Worm (Caenorhabditis elegans) whole organism, mixed stage, embryonic: ENCODE data around the gene let-418.

Experiments used
- M03D4.4 ChIP-seq: sonication (generic microtip); optimal IDR thresholded peaks from 2 replicates; lab custom pipeline; 2017; ENCODE audit warnings: mild to moderate bottlenecking, missing genetic modification characterization, missing compliant biosample characterization
- bed-3 ChIP-seq: fragments of 200-800 bp; sonication (Bioruptor generic); optimal IDR thresholded peaks from 3 replicates; lab custom pipeline; 2018; ENCODE audit warnings: mild to moderate bottlenecking, missing genetic modification characterization, moderate library complexity, missing compliant biosample characterization
- blmp-1 ChIP-seq: fragments of 150-350 bp; optimal IDR thresholded peaks from 2 replicates; lab custom pipeline; 2014; ENCODE audit warnings: missing biosample characterization, missing genetic modification characterization
- ceh-43 ChIP-seq: fragments of 200-800 bp; sonication (Bioruptor generic); optimal IDR thresholded peaks from 2 replicates; lab custom pipeline; 2018; ENCODE audit warnings: mild to moderate bottlenecking, missing genetic modification characterization, moderate library complexity, missing compliant biosample characterization
- ceh-83 ChIP-seq: fragments of 200-800 bp; sonication (Bioruptor generic); optimal IDR thresholded peaks from 2 replicates; lab custom pipeline; 2018; ENCODE audit warnings: mild to moderate bottlenecking, missing genetic modification characterization, missing compliant biosample characterization
- cnd-1 ChIP-seq: fragments of 200-800 bp; sonication (Bioruptor generic); optimal IDR thresholded peaks from 2 replicates; lab custom pipeline; 2018; ENCODE audit warnings: mild to moderate bottlenecking, missing genetic modification characterization, missing compliant biosample characterization
- drap-1 ChIP-seq: fragments of 200-800 bp; sonication (Bioruptor generic); optimal IDR thresholded peaks from 3 replicates; lab custom pipeline; 2018; ENCODE audit warnings: mild to moderate bottlenecking, missing genetic modification characterization, missing compliant biosample characterization
- elt-1 ChIP-seq: sonication (generic microtip); optimal IDR thresholded peaks from 2 replicates; lab custom pipeline; 2017; ENCODE audit warnings: missing genetic modification characterization, mild to moderate bottlenecking, missing compliant biosample characterization, antibody characterized with exemption, moderate library complexity, borderline replicate concordance; ENCODE audit not compliant: insufficient read depth
- elt-3 ChIP-seq: fragments of 150-350 bp; optimal IDR thresholded peaks from 2 replicates; lab custom pipeline; 2014; ENCODE audit warnings: missing biosample characterization, missing genetic modification characterization
- flh-1 ChIP-seq: fragments of 200-800 bp; sonication (Bioruptor generic); optimal IDR thresholded peaks from 2 replicates; lab custom pipeline; 2018; ENCODE audit warnings: mild to moderate bottlenecking, missing genetic modification characterization, moderate library complexity, missing compliant biosample characterization
- ham-2 ChIP-seq: fragments of 200-800 bp; sonication (Bioruptor generic); optimal IDR thresholded peaks from 2 replicates; lab custom pipeline; 2018; ENCODE audit warnings: mild to moderate bottlenecking, missing genetic modification characterization, missing compliant biosample characterization
- hlh-1 ChIP-seq: fragments of 150-350 bp; optimal IDR thresholded peaks from 2 replicates; lab custom pipeline; 2014; ENCODE audit warnings: missing biosample characterization, missing genetic modification reagents, missing genetic modification characterization
- lin-32 ChIP-seq: fragments of 200-800 bp; sonication (Bioruptor generic); optimal IDR thresholded peaks from 2 replicates; lab custom pipeline; 2018; ENCODE audit warnings: mild to moderate bottlenecking, missing genetic modification characterization, missing compliant biosample characterization
- lsy-2 ChIP-seq: fragments of 150-350 bp; optimal IDR thresholded peaks from 2 replicates; lab custom pipeline; 2014; ENCODE audit warnings: missing biosample characterization, missing genetic modification characterization
- mab-5 ChIP-seq: fragments of 150-350 bp; optimal IDR thresholded peaks from 2 replicates; lab custom pipeline; 2014; ENCODE audit warnings: missing biosample characterization, missing genetic modification characterization
- mep-1 ChIP-seq: fragments of 150-350 bp; optimal IDR thresholded peaks from 2 replicates; lab custom pipeline; 2017; ENCODE audit warnings: missing biosample characterization, missing genetic modification reagents, missing genetic modification characterization, inconsistent platforms
- mls-2 ChIP-seq: sonication (generic microtip); optimal IDR thresholded peaks from 2 replicates; lab custom pipeline; 2016; ENCODE audit warnings: mild to moderate bottlenecking, missing genetic modification characterization, moderate library complexity, missing compliant biosample characterization
- nhr-12 ChIP-seq: fragments of 150-350 bp; optimal IDR thresholded peaks from 2 replicates; lab custom pipeline; 2014; ENCODE audit warnings: missing biosample characterization, missing genetic modification characterization
- nhr-2 ChIP-seq: fragments of 150-350 bp; optimal IDR thresholded peaks from 2 replicates; lab custom pipeline; 2014; ENCODE audit warnings: missing biosample characterization, missing genetic modification characterization
- nhr-237 ChIP-seq: fragments of 150-350 bp; optimal IDR thresholded peaks from 2 replicates; lab custom pipeline; 2014; ENCODE audit warnings: missing biosample characterization, missing genetic modification characterization
- nhr-76 ChIP-seq: sonication (generic microtip); optimal IDR thresholded peaks from 2 replicates; lab custom pipeline; 2017; ENCODE audit warnings: missing biosample characterization, missing genetic modification characterization
- sem-2 ChIP-seq: fragments of 200-800 bp; sonication (Bioruptor generic); optimal IDR thresholded peaks from 2 replicates; lab custom pipeline; 2018; ENCODE audit warnings: mild to moderate bottlenecking, missing genetic modification characterization, missing compliant biosample characterization
- snpc-4 ChIP-seq: fragments of 150-350 bp; optimal IDR thresholded peaks from 2 replicates; lab custom pipeline; 2014; ENCODE audit warnings: missing biosample characterization, missing genetic modification characterization
- sptf-1 ChIP-seq: sonication (generic microtip); optimal IDR thresholded peaks from 2 replicates; lab custom pipeline; 2017; ENCODE audit warnings: mild to moderate bottlenecking, missing genetic modification characterization, moderate library complexity, missing compliant biosample characterization
- tbx-8 ChIP-seq: fragments of 200-800 bp; sonication (Bioruptor generic); optimal IDR thresholded peaks from 2 replicates; lab custom pipeline; 2018; ENCODE audit warnings: mild to moderate bottlenecking, missing genetic modification characterization, moderate library complexity, missing compliant biosample characterization
- unc-62 ChIP-seq: fragments of 150-350 bp; optimal IDR thresholded peaks from 2 replicates; lab custom pipeline; 2014; ENCODE audit warnings: missing biosample characterization, missing genetic modification reagents, missing genetic modification characterization
- ztf-11 ChIP-seq: fragments of 150-350 bp; optimal IDR thresholded peaks from 2 replicates; lab custom pipeline; 2014; ENCODE audit warnings: missing biosample characterization, missing genetic modification characterization

The let-418 gene

DNA sequence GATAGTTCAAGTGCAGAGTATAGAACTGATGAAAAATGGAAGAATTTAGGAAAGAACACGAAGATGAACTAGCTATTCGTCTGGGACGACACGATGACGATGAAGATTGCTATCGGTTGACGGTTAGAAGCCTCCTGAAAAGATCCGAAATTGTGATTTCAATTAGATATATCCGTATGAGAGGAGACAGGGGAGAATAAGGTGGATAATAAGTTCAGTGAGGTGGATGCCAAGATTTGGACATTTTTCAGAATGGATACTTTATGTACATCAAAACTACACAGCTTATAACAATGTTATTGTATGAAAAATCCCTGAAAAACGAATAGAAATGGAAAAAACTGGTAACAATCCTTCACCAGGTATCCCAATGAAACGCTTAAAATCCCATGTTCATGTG, 28.5 kb upstream of the let-418 start, which contains the start of gene nstp-3:
Gene nstp-3 (minus strand): TSS at position 101 of the 400 bp plus-strand sequence.
- no peak for TF ChIP-seq ztf-11 (tag; lab: Kevin White, UChicago)
- peak; percentile 9 for TF ChIP-seq elt-1
- no peak for TF ChIP-seq ceh-83 (GFP tag; lab: Kevin White, UChicago)

DNA sequence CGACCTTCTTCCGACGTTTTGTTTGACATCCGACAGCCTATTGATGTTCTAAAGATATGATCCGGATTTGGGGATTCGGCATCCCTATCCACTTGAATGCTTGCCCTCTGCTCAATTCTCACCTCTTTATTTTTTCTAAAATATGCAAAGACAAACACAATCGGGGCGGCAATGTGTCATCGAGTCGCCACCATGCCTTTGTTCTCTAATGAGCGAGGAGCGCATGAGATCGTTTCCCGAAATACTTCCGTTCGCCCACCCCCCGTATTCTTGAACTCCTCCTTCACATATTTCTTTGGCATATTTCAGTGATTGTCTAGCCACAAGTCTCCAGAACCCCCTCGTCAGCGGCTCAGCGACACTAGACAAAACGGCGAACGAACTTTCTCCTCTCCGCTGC, 27.3 kb upstream of the let-418 start, which contains the start of gene cyn-17:
Gene cyn-17 (plus strand): TSS at position 301 of the 400 bp plus-strand sequence.
- TF ChIP-seq ceh-83 (GFP tag; lab: Kevin White, UChicago) (no peak), ceh-43 (GFP tag; lab: Kevin White, UChicago) (no peak), drap-1 (no peak), sptf-1 (no peak), tbx-8 (GFP tag; lab: Kevin White, UChicago) (no peak), mab-5 (tag; lab: Kevin White, UChicago) (no peak)

- no peak for TF ChIP-seq flh-1 (GFP tag; lab: Kevin White, UChicago)
- TF ChIP-seq snpc-4 (tag; lab: Kevin White, UChicago), result no peak
- TF ChIP-seq elt-3, result no peak
- no peak for TF ChIP-seq hlh-1 (tag; lab: Kevin White, UChicago)
- TF ChIP-seq mab-5 (tag; lab: Kevin White, UChicago), result no peak
- TF ChIP-seq sptf-1, result no peak
- no peak for TF ChIP-seq nhr-76 (tag; lab: Kevin White, UChicago)
- TF ChIP-seq drap-1, result no peak
- TF ChIP-seq sem-2 (GFP tag; lab: Kevin White, UChicago), result no peak
- TF ChIP-seq ceh-43 (GFP tag; lab: Kevin White, UChicago), result no peak
Measured at ce11 chrV:5805467-5805866, 21.2 kb upstream of the let-418 start, which contains the start of gene ZC250.5. ZC250.5 (plus strand) TSS chrV:5805767.

DNA sequence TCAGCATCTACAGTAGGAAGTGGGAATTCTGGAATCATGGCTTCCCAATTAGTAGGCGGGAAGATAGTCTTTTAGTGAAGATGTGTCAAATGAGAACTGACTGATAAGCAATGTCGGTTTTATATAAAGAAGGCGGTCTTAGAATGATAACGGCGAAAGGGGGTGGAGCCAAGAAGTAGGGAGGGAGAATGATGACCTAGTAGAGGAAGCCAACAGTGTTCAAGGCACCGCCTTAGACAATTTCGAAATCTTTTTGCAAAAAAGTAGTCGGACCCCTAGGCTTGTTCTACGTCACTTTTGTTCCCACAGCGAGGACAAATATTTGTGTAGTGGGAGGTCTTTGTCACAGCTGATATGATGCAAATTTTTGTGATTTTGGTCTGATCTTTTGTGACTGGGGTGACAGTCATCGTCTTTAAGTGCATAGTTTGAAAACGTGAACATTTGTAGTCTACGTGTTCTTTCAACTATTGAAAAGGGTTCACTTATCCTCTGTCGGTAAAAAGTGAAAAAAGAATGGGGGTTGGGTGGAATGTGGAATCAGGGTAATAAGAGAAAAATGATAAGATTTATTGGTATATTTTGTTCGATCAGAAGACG, 13.5 kb upstream of the let-418 start, which contains the start of gene ZC250.4:
Gene ZC250.4 (minus strand): TSS at position 78 of the 600 bp plus-strand sequence.
- TF ChIP-seq blmp-1 (tag; lab: Kevin White, UChicago), result no peak
- TF ChIP-seq mab-5 (tag; lab: Kevin White, UChicago), result no peak

DNA sequence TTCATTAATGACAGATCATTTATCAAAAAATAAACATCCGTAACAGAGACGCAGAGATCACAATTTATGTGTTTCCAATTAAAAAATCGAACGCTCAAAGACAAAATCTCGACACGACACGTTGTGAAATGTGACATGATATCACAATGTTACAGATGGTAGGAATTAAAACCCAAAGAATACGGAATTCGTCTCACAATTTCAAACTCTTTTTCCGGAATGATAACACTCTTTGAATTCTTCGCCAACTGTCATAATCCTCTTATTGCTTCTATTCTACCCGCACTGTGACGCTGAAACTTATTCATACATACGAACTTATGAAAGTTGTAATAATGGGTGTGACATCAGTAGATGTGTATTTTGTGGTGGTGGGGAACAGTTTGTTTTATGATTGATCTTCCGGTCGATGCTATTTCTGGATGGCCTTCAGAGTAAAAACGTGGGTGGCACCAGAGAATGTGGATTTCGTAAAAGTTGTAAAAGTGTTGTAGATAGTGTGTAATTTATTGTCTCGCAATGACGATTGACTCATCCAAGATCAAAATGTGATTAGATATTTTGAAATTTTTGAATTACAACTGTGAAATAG, 10.1 kb upstream of the let-418 start:
- TF ChIP-seq mls-2 (tag; lab: Kevin White, UChicago) (no peak), ham-2 (GFP tag; lab: Kevin White, UChicago) (no peak), lin-32 (no peak), flh-1 (GFP tag; lab: Kevin White, UChicago) (no peak), unc-62 (GFP tag; lab: Kevin White, UChicago) (no peak), bed-3 (no peak), lsy-2 (no peak), cnd-1 (tag; lab: Kevin White, UChicago) (no peak), blmp-1 (tag; lab: Kevin White, UChicago) (no peak), hlh-1 (tag; lab: Kevin White, UChicago) (no peak)

DNA sequence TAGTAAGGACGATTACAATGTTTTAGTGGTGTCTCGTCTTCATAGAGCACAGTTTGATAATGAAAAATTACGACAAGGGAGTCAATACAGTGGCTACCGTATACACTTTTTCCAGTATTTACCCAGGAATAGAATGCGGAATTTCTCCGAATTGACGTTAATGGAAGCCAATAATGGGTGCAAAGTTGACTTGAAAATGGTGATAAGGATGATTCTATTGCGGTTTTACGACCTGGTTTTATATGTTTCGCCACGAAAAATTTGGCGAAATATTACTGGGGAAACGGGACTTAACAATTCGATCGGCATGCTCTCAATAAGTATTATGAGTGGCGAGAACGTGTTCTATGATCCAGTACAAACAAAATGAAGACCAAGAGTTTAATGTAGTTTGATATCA, 6.7 kb upstream of the let-418 start:
- TF ChIP-seq nhr-76 (tag; lab: Kevin White, UChicago) (no peak), ceh-83 (GFP tag; lab: Kevin White, UChicago) (no peak), nhr-2 (tag; lab: Kevin White, UChicago) (no peak), nhr-12 (tag; lab: Kevin White, UChicago) (no peak), unc-62 (GFP tag; lab: Kevin White, UChicago) (no peak), nhr-237 (no peak), cnd-1 (tag; lab: Kevin White, UChicago) (no peak), lin-32 (no peak), blmp-1 (tag; lab: Kevin White, UChicago) (no peak), M03D4.4 (tag; lab: Kevin White, UChicago) (no peak), elt-1 (no peak), snpc-4 (tag; lab: Kevin White, UChicago) (no peak), mab-5 (tag; lab: Kevin White, UChicago) (no peak), lsy-2 (no peak), bed-3 (no peak), tbx-8 (GFP tag; lab: Kevin White, UChicago) (no peak), mep-1 (tag; lab: Kevin White, UChicago) (no peak), ham-2 (GFP tag; lab: Kevin White, UChicago) (no peak)
- TF ChIP-seq, all 35 proteins: peak for 0
